Fruit fly (Drosophila melanogaster) whole organism, embryonic: ENCODE data around the gene mRpL17.

Experiments
- Atf6 ChIP-seq: fragments of 200-800 bp; sonication (Bioruptor generic); IDR thresholded peaks from 2 replicates; pipeline ENCODE4 v1.3.6; 2022; ENCODE audit warnings: missing biosample characterization, missing genetic modification characterization
- CG10267 ChIP-seq: fragments of 200-800 bp; sonication (Bioruptor generic); optimal IDR thresholded peaks from 2 replicates; lab custom pipeline; 2018; ENCODE audit warnings: missing biosample characterization, mild to moderate bottlenecking, missing genetic modification characterization, moderate library complexity
- CG12071 ChIP-seq: fragments of 200-800 bp; sonication (Bioruptor generic); optimal IDR thresholded peaks from 3 replicates; lab custom pipeline; 2018; ENCODE audit warnings: missing biosample characterization, mild to moderate bottlenecking, missing genetic modification characterization
- CG12219 ChIP-seq: fragments of 200-800 bp; sonication (Bioruptor generic); optimal IDR thresholded peaks from 3 replicates; lab custom pipeline; 2018; ENCODE audit warnings: missing biosample characterization, mild to moderate bottlenecking, missing genetic modification characterization
- CG12391 ChIP-seq: fragments of 200-800 bp; sonication (Bioruptor generic); optimal IDR thresholded peaks from 3 replicates; lab custom pipeline; 2018; ENCODE audit warnings: missing biosample characterization, mild to moderate bottlenecking, missing genetic modification characterization, moderate library complexity
- CG13287 ChIP-seq: fragments of 200-800 bp; sonication (Bioruptor generic); IDR thresholded peaks from 2 replicates; pipeline ENCODE4 v1.3.6; 2022; ENCODE audit warnings: missing biosample characterization, missing genetic modification characterization; ENCODE audit not compliant: partially characterized antibody
- CG13775 ChIP-seq: fragments of 200-800 bp; sonication (Bioruptor generic); optimal IDR thresholded peaks from 3 replicates; lab custom pipeline; 2017; ENCODE audit warnings: missing biosample characterization, mild to moderate bottlenecking, missing genetic modification characterization
- CG1647 ChIP-seq: fragments of 200-800 bp; sonication (Bioruptor generic); optimal IDR thresholded peaks from 3 replicates; lab custom pipeline; 2016; ENCODE audit warnings: missing biosample characterization, missing genetic modification characterization
- CG17385 ChIP-seq: fragments of 200-800 bp; sonication (Bioruptor generic); optimal IDR thresholded peaks from 3 replicates; lab custom pipeline; 2018; ENCODE audit warnings: missing biosample characterization, mild to moderate bottlenecking, missing genetic modification characterization
- CG1832 ChIP-seq: fragments of 200-800 bp; sonication (Bioruptor generic); optimal IDR thresholded peaks from 2 replicates; lab custom pipeline; 2017; ENCODE audit warnings: missing biosample characterization, mild to moderate bottlenecking, missing genetic modification characterization, inconsistent platforms
- CG18619 ChIP-seq: fragments of 200-800 bp; sonication (Bioruptor generic); optimal IDR thresholded peaks from 3 replicates; lab custom pipeline; 2017; ENCODE audit warnings: missing biosample characterization, mild to moderate bottlenecking, missing genetic modification characterization
- CG18764 ChIP-seq: fragments of 200-800 bp; sonication (Bioruptor generic); optimal IDR thresholded peaks from 3 replicates; lab custom pipeline; 2016; ENCODE audit warnings: missing biosample characterization, missing genetic modification characterization
- CG31388 ChIP-seq: fragments of 200-800 bp; sonication (Bioruptor generic); optimal IDR thresholded peaks from 2 replicates; lab custom pipeline; 2016; ENCODE audit warnings: missing biosample characterization, missing genetic modification characterization
- CG32767 ChIP-seq: fragments of 200-800 bp; sonication (Bioruptor generic); IDR thresholded peaks from 2 replicates; pipeline ENCODE4 v1.3.6; 2022; ENCODE audit warnings: missing biosample characterization, missing genetic modification characterization
- CG3838 ChIP-seq: fragments of 200-800 bp; sonication (Bioruptor generic); optimal IDR thresholded peaks from 3 replicates; lab custom pipeline; 2016; ENCODE audit warnings: missing biosample characterization, missing genetic modification characterization
- CG4820 ChIP-seq: fragments of 200-800 bp; sonication (Bioruptor generic); optimal IDR thresholded peaks from 3 replicates; lab custom pipeline; 2016; ENCODE audit warnings: missing biosample characterization, missing genetic modification characterization
- CG6654 ChIP-seq: fragments of 200-800 bp; sonication (Bioruptor generic); optimal IDR thresholded peaks from 2 replicates; lab custom pipeline; 2017; ENCODE audit warnings: missing biosample characterization, mild to moderate bottlenecking, missing genetic modification characterization
- CG8924 ChIP-seq: fragments of 200-800 bp; optimal IDR thresholded peaks from 3 replicates; lab custom pipeline; 2019; ENCODE audit warnings: missing biosample characterization, mild to moderate bottlenecking, missing genetic modification characterization, moderate library complexity
- CG9727 ChIP-seq: fragments of 200-800 bp; sonication (Bioruptor generic); optimal IDR thresholded peaks from 3 replicates; lab custom pipeline; 2017; ENCODE audit warnings: missing biosample characterization, mild to moderate bottlenecking, missing genetic modification characterization
- CG9797 ChIP-seq: fragments of 200-800 bp; sonication (Bioruptor generic); optimal IDR thresholded peaks from 3 replicates; lab custom pipeline; 2018; ENCODE audit warnings: missing biosample characterization, mild to moderate bottlenecking, missing genetic modification characterization
- Camta ChIP-seq: fragments of 200-800 bp; sonication (Bioruptor generic); optimal IDR thresholded peaks from 2 replicates; lab custom pipeline; 2016; ENCODE audit warnings: missing biosample characterization, missing genetic modification characterization
- D ChIP-seq, 2 experiments: fragments of 200-800 bp in 1 of 2; fragments of >200 bp in 1 of 2; sonication (Bioruptor generic) in 1 of 2; optimal IDR thresholded peaks; 2 replicates in 1 of 2; 3 replicates in 1 of 2; lab custom pipeline; 2017; ENCODE audit warnings: mild to moderate bottlenecking in 1 of 2, missing biosample characterization in 1 of 2, missing genetic modification characterization in 1 of 2, missing genetic modification reagents in 1 of 2
- D19A ChIP-seq: fragments of 200-800 bp; optimal IDR thresholded peaks from 3 replicates; lab custom pipeline; 2019; ENCODE audit warnings: missing biosample characterization, mild to moderate bottlenecking, missing genetic modification characterization, moderate library complexity
- HLH3B ChIP-seq: fragments of 200-800 bp; sonication (Bioruptor generic); IDR thresholded peaks from 2 replicates; pipeline ENCODE4 v1.3.6; 2022; ENCODE audit warnings: missing biosample characterization, missing genetic modification characterization
- Hmx ChIP-seq: fragments of 200-800 bp; sonication (Bioruptor generic); optimal IDR thresholded peaks from 2 replicates; lab custom pipeline; 2016; ENCODE audit warnings: missing biosample characterization, missing genetic modification characterization
- MESR4 ChIP-seq: fragments of 200-800 bp; sonication (Bioruptor generic); optimal IDR thresholded peaks from 2 replicates; lab custom pipeline; 2018; ENCODE audit warnings: missing biosample characterization, mild to moderate bottlenecking, missing genetic modification characterization, moderate library complexity
- NC2α ChIP-seq: fragments of 200-800 bp; sonication (Bioruptor generic); optimal IDR thresholded peaks from 2 replicates; lab custom pipeline; 2016; ENCODE audit warnings: missing biosample characterization, missing genetic modification characterization
- NC2β ChIP-seq: fragments of 200-800 bp; sonication (Bioruptor generic); optimal IDR thresholded peaks from 2 replicates; lab custom pipeline; 2016; ENCODE audit warnings: missing biosample characterization, missing genetic modification characterization
- Nf-YA ChIP-seq: fragments of 200-800 bp; sonication (Bioruptor generic); IDR thresholded peaks from 2 replicates; pipeline ENCODE4 v1.3.6; 2022; ENCODE audit warnings: missing biosample characterization, missing genetic modification characterization
- Oli ChIP-seq: fragments of 200-800 bp; sonication (Bioruptor generic); optimal IDR thresholded peaks from 2 replicates; lab custom pipeline; 2018; ENCODE audit warnings: missing biosample characterization, mild to moderate bottlenecking, missing genetic modification characterization, moderate library complexity
- Spps ChIP-seq: fragments of 200-800 bp; sonication (Bioruptor generic); optimal IDR thresholded peaks from 2 replicates; lab custom pipeline; 2018; ENCODE audit warnings: missing biosample characterization, mild to moderate bottlenecking, missing genetic modification characterization
- TFAM ChIP-seq: fragments of 200-800 bp; sonication (Bioruptor generic); optimal IDR thresholded peaks from 2 replicates; lab custom pipeline; 2017; ENCODE audit warnings: missing biosample characterization, missing genetic modification characterization, inconsistent platforms
- YL-1 ChIP-seq: fragments of 200-800 bp; sonication (Bioruptor generic); optimal IDR thresholded peaks from 3 replicates; lab custom pipeline; 2017; ENCODE audit warnings: missing biosample characterization, mild to moderate bottlenecking, missing genetic modification characterization
- chm ChIP-seq: fragments of 200-800 bp; sonication (Bioruptor generic); IDR thresholded peaks from 2 replicates; pipeline ENCODE4 v1.3.6; 2022; ENCODE audit warnings: missing biosample characterization, missing genetic modification characterization
- da ChIP-seq: fragments of 200-800 bp; sonication (Bioruptor generic); optimal IDR thresholded peaks from 2 replicates; lab custom pipeline; 2016; ENCODE audit warnings: missing biosample characterization, missing genetic modification characterization
- en ChIP-seq: fragments of 200-800 bp; sonication (Bioruptor generic); optimal IDR thresholded peaks from 2 replicates; lab custom pipeline; 2016; ENCODE audit warnings: missing biosample characterization, missing genetic modification characterization
- gem ChIP-seq: fragments of 200-800 bp; sonication (Bioruptor generic); optimal IDR thresholded peaks from 2 replicates; lab custom pipeline; 2019; ENCODE audit warnings: missing biosample characterization, mild to moderate bottlenecking, missing genetic modification characterization, moderate library complexity
- lab ChIP-seq: fragments of 200-800 bp; sonication (Bioruptor generic); optimal IDR thresholded peaks from 3 replicates; lab custom pipeline; 2017; ENCODE audit warnings: missing biosample characterization, missing genetic modification characterization, mild to moderate bottlenecking, moderate library complexity, missing genetic modification reagents
- lola ChIP-seq, 3 experiments: fragments of >200 bp in 2 of 3; fragments of 200-800 bp in 1 of 3; sonication (Bioruptor generic) in 1 of 3; optimal IDR thresholded peaks; 2 replicates each; lab custom pipeline; 2017 to 2019; ENCODE audit warnings: missing biosample characterization in 3 of 3, missing genetic modification characterization in 3 of 3, mild to moderate bottlenecking in 1 of 3, moderate library complexity in 1 of 3
- mirr ChIP-seq: fragments of 200-800 bp; sonication (Bioruptor generic); optimal IDR thresholded peaks from 3 replicates; lab custom pipeline; 2018; ENCODE audit warnings: missing biosample characterization, mild to moderate bottlenecking, missing genetic modification characterization
- onecut ChIP-seq: fragments of 200-800 bp; sonication (Bioruptor generic); IDR thresholded peaks from 2 replicates; pipeline ENCODE4 v1.3.6; 2022; ENCODE audit warnings: missing biosample characterization, missing genetic modification characterization
- pho ChIP-seq: fragments of 200-800 bp; sonication (Bioruptor generic); optimal IDR thresholded peaks from 2 replicates; lab custom pipeline; 2016; ENCODE audit warnings: missing biosample characterization, missing genetic modification characterization
- seq ChIP-seq: fragments of 200-800 bp; sonication (Bioruptor generic); IDR thresholded peaks from 2 replicates; pipeline ENCODE4 v1.3.6; 2022; ENCODE audit warnings: missing biosample characterization, missing genetic modification characterization
- sob ChIP-seq: fragments of 200-800 bp; sonication (Bioruptor generic); IDR thresholded peaks from 2 replicates; pipeline ENCODE4 v1.3.6; 2022; ENCODE audit warnings: missing biosample characterization, missing genetic modification characterization
- sug ChIP-seq: fragments of 200-800 bp; optimal IDR thresholded peaks from 2 replicates; lab custom pipeline; 2019; ENCODE audit warnings: missing biosample characterization, mild to moderate bottlenecking, missing genetic modification characterization, moderate library complexity
- twi ChIP-seq: fragments of 200-800 bp; optimal IDR thresholded peaks from 2 replicates; lab custom pipeline; 2019; ENCODE audit warnings: missing biosample characterization, mild to moderate bottlenecking, missing genetic modification characterization, moderate library complexity
- unpg ChIP-seq: fragments of 200-800 bp; sonication (Bioruptor generic); optimal IDR thresholded peaks from 3 replicates; lab custom pipeline; 2018; ENCODE audit warnings: missing biosample characterization, mild to moderate bottlenecking, missing genetic modification characterization, moderate library complexity
- vvl ChIP-seq: fragments of 200-800 bp; sonication (Bioruptor generic); IDR thresholded peaks from 2 replicates; pipeline ENCODE4 v1.3.6; 2022; ENCODE audit warnings: missing biosample characterization, missing genetic modification characterization
- zen2 ChIP-seq: fragments of 200-800 bp; sonication (Bioruptor generic); IDR thresholded peaks from 3 replicates; pipeline ENCODE4 v1.3.6; 2022; ENCODE audit warnings: missing biosample characterization, missing genetic modification characterization; ENCODE audit not compliant: partially characterized antibody
- zfh1 ChIP-seq: fragments of 200-800 bp; sonication (Bioruptor generic); IDR thresholded peaks from 3 replicates; pipeline ENCODE4 v1.3.6; 2022; ENCODE audit warnings: missing biosample characterization, missing genetic modification characterization

Gene mRpL17

DNA sequence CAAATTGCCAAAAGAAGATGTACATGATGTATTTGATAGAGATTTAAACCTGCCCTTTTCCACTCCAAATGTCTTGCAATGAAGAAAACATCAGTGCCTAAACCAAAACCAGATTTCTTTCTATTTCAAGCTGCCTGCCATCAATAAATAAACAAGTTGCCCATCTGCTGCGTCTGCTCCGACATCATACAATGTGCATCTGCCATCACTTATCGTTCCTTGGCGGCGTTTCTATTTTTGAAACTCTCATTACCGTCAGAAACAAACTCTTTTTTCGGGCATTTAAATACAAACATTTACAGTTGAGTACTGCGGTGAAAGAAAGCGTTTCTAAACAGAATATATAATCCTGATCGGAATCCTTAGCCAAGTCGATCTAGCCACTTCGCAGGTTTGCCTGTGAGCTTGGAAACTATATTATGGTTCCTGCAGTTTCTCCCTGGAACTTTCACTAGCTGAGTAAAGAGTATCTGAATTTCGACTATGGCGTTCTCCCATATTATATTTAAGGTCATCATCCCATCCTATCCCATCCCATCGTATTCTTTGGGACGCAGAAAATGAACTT is 30.3 kb downstream of the mRpL17 start (continued):
- TF ChIP-seq lola (GFP tag; optimal IDR thresholded peaks at IDR 0.05; lab: Kevin White, UChicago) (peak in 1 of 3 experiments; percentile 71), CG6654 (no peak), Atf6 (GFP tag; lab: Robert Waterston, UW) (no peak), mirr (GFP tag; lab: Kevin White, UChicago) (no peak), CG1647 (GFP tag; lab: Kevin White, UChicago) (peak; percentile 19), CG9727 (GFP tag; lab: Kevin White, UChicago) (peak; percentile 28), twi (tag; lab: Kevin White, UChicago) (peak; percentile 95), seq (GFP tag; lab: Robert Waterston, UW) (no peak), pho (GFP tag; lab: Kevin White, UChicago) (no peak), Nf-YA (GFP tag; lab: Robert Waterston, UW) (no peak), Spps (peak; percentile 37), zen2 (GFP tag; lab: Robert Waterston, UW) (no peak), vvl (GFP tag; lab: Robert Waterston, UW) (peak; percentile 21; the same call in 1 of the 2 replicates), CG3838 (GFP tag; lab: Kevin White, UChicago) (no peak), CG18619 (GFP tag; lab: Kevin White, UChicago) (no peak), en (no peak), Camta (GFP tag; lab: Kevin White, UChicago) (peak; percentile 6), YL-1 (GFP tag; lab: Kevin White, UChicago) (no peak), CG31388 (GFP tag; lab: Kevin White, UChicago) (no peak), CG13287 (GFP tag; lab: Robert Waterston, UW) (no peak), sob (no peak), MESR4 (GFP tag; lab: Kevin White, UChicago) (no peak), unpg (GFP tag; lab: Kevin White, UChicago) (peak; percentile 25), onecut (no peak), zfh1 (no peak), D (optimal IDR thresholded peaks at IDR 0.05; lab: Kevin White, UChicago) (no peak), D (GFP tag; optimal IDR thresholded peaks at IDR 0.05; lab: Kevin White, UChicago) (peak; percentile 62), D19A (peak; percentile 99), Oli (tag; lab: Kevin White, UChicago) (peak; percentile 39), CG18764 (peak; percentile 3), gem (peak; percentile 66), CG12219 (GFP tag; lab: Kevin White, UChicago) (peak; percentile 23), NC2β (no peak), CG32767 (GFP tag; lab: Robert Waterston, UW) (no peak), TFAM (GFP tag; lab: Kevin White, UChicago) (no peak), lab (no peak), CG4820 (GFP tag; lab: Kevin White, UChicago) (peak; percentile 27), Hmx (GFP tag; lab: Kevin White, UChicago) (no peak), CG12071 (no peak), da (no peak), CG1832 (GFP tag; lab: Kevin White, UChicago) (no peak), sug (tag; lab: Kevin White, UChicago) (no peak), CG10267 (tag; lab: Kevin White, UChicago) (peak; percentile 39), CG13775 (GFP tag; lab: Kevin White, UChicago) (peak; percentile 25), CG17385 (GFP tag; lab: Kevin White, UChicago) (no peak), NC2α (no peak), CG12391 (tag; lab: Kevin White, UChicago) (peak; percentile 43), CG9797 (GFP tag; lab: Kevin White, UChicago) (no peak), chm (GFP tag; lab: Robert Waterston, UW) (peak; percentile 15; the same call in 1 of the 2 replicates), CG8924 (no peak), HLH3B (no peak)
